Worm (Caenorhabditis elegans) whole organism, midembryonic: ENCODE results near the gene R02F11.12.

Experiments used
- T22C8.4 ChIP-seq: fragments of 200-800 bp; sonication (Bioruptor generic); IDR thresholded peaks from 2 replicates; pipeline ENCODE4 v1.3.6; 2022; ENCODE audit warnings: missing genetic modification characterization, missing compliant biosample characterization
- ztf-29 ChIP-seq: fragments of 200-800 bp; sonication (Bioruptor generic); IDR thresholded peaks from 2 replicates; pipeline ENCODE4 v1.3.6; 2022; ENCODE audit warnings: missing genetic modification reagents, missing genetic modification characterization, missing compliant biosample characterization

DNA sequence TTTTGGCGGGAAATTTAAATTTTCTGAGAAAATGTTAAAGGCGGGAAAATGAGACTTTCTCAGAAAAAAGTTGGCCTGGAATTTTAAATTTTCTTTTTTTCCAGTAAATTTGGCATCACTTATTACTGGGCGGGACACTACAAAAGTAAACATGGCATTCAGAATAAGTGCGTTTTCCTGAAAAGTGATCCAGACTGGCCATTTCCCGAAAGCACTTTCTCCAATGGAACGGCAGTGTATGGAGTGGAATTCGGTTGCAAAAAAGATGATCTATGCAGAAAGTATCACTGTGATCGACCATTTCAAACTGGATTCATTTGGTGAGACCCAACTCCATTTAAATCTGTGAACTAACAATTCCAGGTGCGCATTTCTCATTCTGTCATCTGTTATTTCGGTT, 2.6 kb upstream of the R02F11.12 start:
- no peak for TF ChIP-seq ztf-29
- no peak for TF ChIP-seq T22C8.4 (GFP tag; lab: Robert Waterston, UW)
